Fruit fly (Drosophila melanogaster): ENCODE measurements around the gene CG9331.

The CG9331 gene

dm6 chr2L:20805624-20806339, 16.8 kb upstream of the CG9331 start (continued):
- TF ChIP-seq grn (GFP tag; optimal IDR thresholded peaks at IDR 0.05) (peak; percentile 58), CG6254 (GFP tag; optimal IDR thresholded peaks at IDR 0.05) (peak; percentile 88), lov (optimal IDR thresholded peaks at IDR 0.05) (no peak), lov (GFP tag; IDR thresholded peaks at IDR 0.05) (peak; percentile 91), Side (GFP tag; optimal IDR thresholded peaks at IDR 0.05) (peak; percentile 62), CG34224 (GFP tag; IDR thresholded peaks at IDR 0.05; ENCODE audit: partially characterized antibody) (peak; percentile 75), CG15011 (GFP tag; optimal IDR thresholded peaks at IDR 0.05) (peak; percentile 94), ken (GFP tag; IDR thresholded peaks at IDR 0.05) (peak; percentile 92), Dref (GFP tag; IDR thresholded peaks at IDR 0.05) (peak; percentile 27; the same call in 1 of the 2 replicates), nom (GFP tag; optimal IDR thresholded peaks at IDR 0.05) (peak; percentile 26)

- TF ChIP-seq Sry-δ (GFP tag; optimal IDR thresholded peaks at IDR 0.05) (no peak), CG15073 (GFP tag; optimal IDR thresholded peaks at IDR 0.05) (no peak), CG31441 (GFP tag; IDR thresholded peaks at IDR 0.05) (no peak), CG11247 (GFP tag; IDR thresholded peaks at IDR 0.05) (no peak), CG3281 (GFP tag; optimal IDR thresholded peaks at IDR 0.05) (no peak), NC2α (GFP tag; optimal IDR thresholded peaks at IDR 0.05) (no peak), run (tag; optimal IDR thresholded peaks at IDR 0.05) (no peak), Hr78 (GFP tag; optimal IDR thresholded peaks at IDR 0.05) (no peak), Med (GFP tag) (peak; percentile 67), chinmo (GFP tag; IDR thresholded peaks at IDR 0.05; ENCODE audit: partially characterized antibody) (0 out of 4 replicates have a peak, but pooled peaks have one; percentile 37), CG2678 (tag; optimal IDR thresholded peaks at IDR 0.05) (no peak), CG8281 (tag; optimal IDR thresholded peaks at IDR 0.05) (peak; percentile 91), klu (GFP tag; IDR thresholded peaks at IDR 0.05) (0 out of 2 replicates have a peak, but pooled peaks have one; percentile 8), HmgZ (tag; optimal IDR thresholded peaks at IDR 0.05) (no peak), gfzf (GFP tag; optimal IDR thresholded peaks at IDR 0.05) (no peak), bab2 (GFP tag; optimal IDR thresholded peaks at IDR 0.05) (no peak), crol (GFP tag; IDR thresholded peaks at IDR 0.05) (no peak), tup (GFP tag; optimal IDR thresholded peaks at IDR 0.05) (no peak), jumu (GFP tag; optimal IDR thresholded peaks at IDR 0.05) (no peak)
These were observed 16.0 kb upstream of the CG9331 start for dm6 chr2L:20806619-20807018.

dm6 chr2L:20807617-20808509, 14.8 kb upstream of the CG9331 start:
- TF ChIP-seq onecut (GFP tag; IDR thresholded peaks at IDR 0.05) = peak; percentile 95
- no peak for TF ChIP-seq CG10462 (GFP tag; optimal IDR thresholded peaks at IDR 0.05)
- peak; percentile 13; the same call in 1 of the 2 replicates for TF ChIP-seq CG9932 (GFP tag; IDR thresholded peaks at IDR 0.05)
- peak; percentile 53 for TF ChIP-seq esg (GFP tag; conservative IDR thresholded peaks at IDR 0.05)
- TF ChIP-seq CG17568 (GFP tag; optimal IDR thresholded peaks at IDR 0.05) = peak; percentile 65
- no peak for TF ChIP-seq CG7963 (GFP tag; IDR thresholded peaks at IDR 0.05; ENCODE audit: partially characterized antibody)
- TF ChIP-seq CG8924 (tag; optimal IDR thresholded peaks at IDR 0.05) = peak; percentile 50
- TF ChIP-seq Mad (GFP tag; optimal IDR thresholded peaks at IDR 0.05) = no peak
- TF ChIP-seq tin (GFP tag; optimal IDR thresholded peaks at IDR 0.05) = no peak
- peak; percentile 1 for TF ChIP-seq CG8388 (GFP tag; optimal IDR thresholded peaks at IDR 0.05)
- peak; percentile 31; the same call in 1 of the 2 replicates for TF ChIP-seq CG10366 (GFP tag; IDR thresholded peaks at IDR 0.05)
- peak; percentile 45 for TF ChIP-seq Sox100B (GFP tag; optimal IDR thresholded peaks at IDR 0.05)
- peak; percentile 17 for TF ChIP-seq CG32532 (GFP tag; IDR thresholded peaks at IDR 0.05)
- TF ChIP-seq Six4 (GFP tag; optimal IDR thresholded peaks at IDR 0.05) = peak; percentile 2
- TF ChIP-seq Nf-YC (tag; optimal IDR thresholded peaks at IDR 0.05) = peak; percentile 50
- peak; percentile 65 for TF ChIP-seq CG12071 (GFP tag; optimal IDR thresholded peaks at IDR 0.05)
- TF ChIP-seq CG18619 (GFP tag; optimal IDR thresholded peaks at IDR 0.05) = peak; percentile 32
- TF ChIP-seq Xrp1 (GFP tag; IDR thresholded peaks at IDR 0.05) = peak; percentile 69

All from whole organism, embryonic.